Fruit fly (Drosophila melanogaster) whole organism, embryonic: Measurements from ENCODE around the gene ABCB7.

Source experiments
- Atf6 ChIP-seq: fragments of 200-800 bp; sonication (Bioruptor generic); IDR thresholded peaks from 2 replicates; pipeline ENCODE4 v1.3.6; 2022; ENCODE audit warnings: missing biosample characterization, missing genetic modification characterization
- B-H1 ChIP-seq: fragments of 200-800 bp; sonication (Bioruptor generic); IDR thresholded peaks from 3 replicates; pipeline ENCODE4 v1.3.6; 2022; ENCODE audit warnings: missing biosample characterization, missing genetic modification characterization
- B-H2 ChIP-seq: fragments of 200-800 bp; sonication (Bioruptor generic); optimal IDR thresholded peaks from 2 replicates; lab custom pipeline; 2018; ENCODE audit warnings: missing biosample characterization, mild to moderate bottlenecking, missing genetic modification characterization
- BEAF-32 ChIP-seq: fragments of 200-800 bp; sonication (Bioruptor generic); optimal IDR thresholded peaks from 3 replicates; lab custom pipeline; 2017; ENCODE audit warnings: missing biosample characterization, missing genetic modification characterization, mild to moderate bottlenecking, moderate library complexity, missing genetic modification reagents
- Blimp-1 ChIP-seq: fragments of 200-800 bp; sonication (Bioruptor generic); optimal IDR thresholded peaks from 3 replicates; lab custom pipeline; 2018; ENCODE audit warnings: missing biosample characterization, missing genetic modification characterization, mild to moderate bottlenecking, moderate library complexity, missing genetic modification reagents
- CG10267 ChIP-seq: fragments of 200-800 bp; sonication (Bioruptor generic); optimal IDR thresholded peaks from 2 replicates; lab custom pipeline; 2018; ENCODE audit warnings: missing biosample characterization, mild to moderate bottlenecking, missing genetic modification characterization, moderate library complexity
- CG10979 ChIP-seq: fragments of 200-800 bp; sonication (Bioruptor generic); optimal IDR thresholded peaks from 2 replicates; lab custom pipeline; 2018; ENCODE audit warnings: missing biosample characterization, mild to moderate bottlenecking, missing genetic modification characterization, moderate library complexity
- CG11723 ChIP-seq: fragments of 200-800 bp; sonication (Bioruptor generic); optimal IDR thresholded peaks from 2 replicates; lab custom pipeline; 2017; ENCODE audit warnings: missing biosample characterization, mild to moderate bottlenecking, missing genetic modification characterization
- CG12299 ChIP-seq: fragments of 200-800 bp; sonication (Bioruptor generic); optimal IDR thresholded peaks from 2 replicates; lab custom pipeline; 2018; ENCODE audit warnings: missing biosample characterization, mild to moderate bottlenecking, missing genetic modification characterization
- CG12659 ChIP-seq: fragments of 200-800 bp; sonication (Bioruptor generic); optimal IDR thresholded peaks from 3 replicates; lab custom pipeline; 2017; ENCODE audit warnings: mild to moderate bottlenecking, missing biosample characterization, missing genetic modification reagents, missing genetic modification characterization
- CG12744 ChIP-seq: fragments of 200-800 bp; sonication (Bioruptor generic); optimal IDR thresholded peaks from 2 replicates; lab custom pipeline; 2016; ENCODE audit warnings: missing biosample characterization, missing genetic modification characterization
- CG13775 ChIP-seq: fragments of 200-800 bp; sonication (Bioruptor generic); optimal IDR thresholded peaks from 3 replicates; lab custom pipeline; 2017; ENCODE audit warnings: missing biosample characterization, mild to moderate bottlenecking, missing genetic modification characterization
- CG17802 ChIP-seq: fragments of 200-800 bp; sonication (Bioruptor generic); optimal IDR thresholded peaks from 2 replicates; lab custom pipeline; 2018; ENCODE audit warnings: missing biosample characterization, mild to moderate bottlenecking, missing genetic modification characterization, moderate library complexity
- CG18476 ChIP-seq: fragments of 200-800 bp; sonication (Bioruptor generic); optimal IDR thresholded peaks from 2 replicates; lab custom pipeline; 2016; ENCODE audit warnings: missing biosample characterization, mild to moderate bottlenecking, missing genetic modification characterization
- CG18619 ChIP-seq: fragments of 200-800 bp; sonication (Bioruptor generic); optimal IDR thresholded peaks from 3 replicates; lab custom pipeline; 2017; ENCODE audit warnings: missing biosample characterization, mild to moderate bottlenecking, missing genetic modification characterization
- CG2120 ChIP-seq: fragments of 200-800 bp; sonication (Bioruptor generic); optimal IDR thresholded peaks from 3 replicates; lab custom pipeline; 2016; ENCODE audit warnings: missing biosample characterization, missing genetic modification characterization
- CG3065 ChIP-seq: fragments of 200-800 bp; sonication (Bioruptor generic); optimal IDR thresholded peaks from 2 replicates; lab custom pipeline; 2016; ENCODE audit warnings: missing biosample characterization, missing genetic modification characterization
- CG3847 ChIP-seq: fragments of 200-800 bp; sonication (Bioruptor generic); IDR thresholded peaks from 2 replicates; pipeline ENCODE4 v1.3.6; 2022; ENCODE audit warnings: missing biosample characterization, missing genetic modification characterization
- CG6254 ChIP-seq: fragments of 200-800 bp; sonication (Bioruptor generic); optimal IDR thresholded peaks from 3 replicates; lab custom pipeline; 2017; ENCODE audit warnings: mild to moderate bottlenecking, missing biosample characterization, missing genetic modification reagents, missing genetic modification characterization
- CG6272 ChIP-seq: fragments of 200-800 bp; sonication (Bioruptor generic); IDR thresholded peaks from 2 replicates; pipeline ENCODE4 v1.3.6; 2022; ENCODE audit warnings: missing biosample characterization, missing genetic modification characterization
- CG9215 ChIP-seq: fragments of 200-800 bp; sonication (Bioruptor generic); IDR thresholded peaks from 2 replicates; pipeline ENCODE4 v1.3.6; 2022; ENCODE audit warnings: missing biosample characterization, missing genetic modification characterization
- CG9817 ChIP-seq: fragments of 200-800 bp; sonication (Bioruptor generic); optimal IDR thresholded peaks from 2 replicates; lab custom pipeline; 2018; ENCODE audit warnings: missing biosample characterization, mild to moderate bottlenecking, missing genetic modification characterization, moderate library complexity
- Fer1 ChIP-seq: fragments of 200-800 bp; sonication (Bioruptor generic); optimal IDR thresholded peaks from 2 replicates; lab custom pipeline; 2017; ENCODE audit warnings: missing biosample characterization, mild to moderate bottlenecking, missing genetic modification characterization
- Hr51 ChIP-seq, 2 experiments: fragments of 200-800 bp; sonication (Bioruptor generic); optimal IDR thresholded peaks; 2 replicates in 1 of 2; 3 replicates in 1 of 2; lab custom pipeline; 2016 to 2018; ENCODE audit warnings: missing biosample characterization in 2 of 2, missing genetic modification characterization in 2 of 2, mild to moderate bottlenecking in 1 of 2, moderate library complexity in 1 of 2
- Jarid2 ChIP-seq: fragments of 200-800 bp; sonication (Bioruptor generic); optimal IDR thresholded peaks from 3 replicates; lab custom pipeline; 2017; ENCODE audit warnings: mild to moderate bottlenecking, missing biosample characterization, missing genetic modification reagents, missing genetic modification characterization
- MESR4 ChIP-seq: fragments of 200-800 bp; sonication (Bioruptor generic); optimal IDR thresholded peaks from 2 replicates; lab custom pipeline; 2018; ENCODE audit warnings: missing biosample characterization, mild to moderate bottlenecking, missing genetic modification characterization, moderate library complexity
- Nf-YA ChIP-seq: fragments of 200-800 bp; sonication (Bioruptor generic); IDR thresholded peaks from 2 replicates; pipeline ENCODE4 v1.3.6; 2022; ENCODE audit warnings: missing biosample characterization, missing genetic modification characterization
- Nf-YC ChIP-seq: fragments of 200-800 bp; optimal IDR thresholded peaks from 3 replicates; lab custom pipeline; 2019; ENCODE audit warnings: missing biosample characterization, mild to moderate bottlenecking, missing genetic modification characterization, moderate library complexity
- Ptx1 ChIP-seq: fragments of 200-800 bp; sonication (Bioruptor generic); IDR thresholded peaks from 2 replicates; pipeline ENCODE4 v1.3.6; 2022; ENCODE audit warnings: missing biosample characterization, missing genetic modification characterization
- Sox102F ChIP-seq: fragments of 200-800 bp; sonication (Bioruptor generic); optimal IDR thresholded peaks from 2 replicates; lab custom pipeline; 2018; ENCODE audit warnings: missing biosample characterization, mild to moderate bottlenecking, missing genetic modification characterization, moderate library complexity
- Sry-β ChIP-seq: fragments of 200-800 bp; sonication (Bioruptor generic); optimal IDR thresholded peaks from 2 replicates; lab custom pipeline; 2018; ENCODE audit warnings: missing biosample characterization, mild to moderate bottlenecking, missing genetic modification characterization, moderate library complexity
- al ChIP-seq: fragments of 200-800 bp; sonication (Bioruptor generic); IDR thresholded peaks from 2 replicates; pipeline ENCODE4 v1.3.6; 2022; ENCODE audit warnings: missing biosample characterization, missing genetic modification characterization
- cg ChIP-seq: fragments of 200-800 bp; sonication (Bioruptor generic); optimal IDR thresholded peaks from 3 replicates; lab custom pipeline; 2019; ENCODE audit warnings: missing biosample characterization, mild to moderate bottlenecking, missing genetic modification characterization, moderate library complexity
- crol ChIP-seq: fragments of 200-800 bp; sonication (Bioruptor generic); IDR thresholded peaks from 2 replicates; pipeline ENCODE4 v1.3.6; 2022; ENCODE audit warnings: missing biosample characterization, missing genetic modification characterization
- dan ChIP-seq: fragments of 200-800 bp; sonication (Bioruptor generic); IDR thresholded peaks from 2 replicates; pipeline ENCODE4 v1.3.6; 2022; ENCODE audit warnings: missing biosample characterization, missing genetic modification characterization
- ewg ChIP-seq: fragments of 200-800 bp; sonication (Bioruptor generic); optimal IDR thresholded peaks from 3 replicates; lab custom pipeline; 2017; ENCODE audit warnings: mild to moderate bottlenecking, missing biosample characterization, missing genetic modification reagents, missing genetic modification characterization
- eyg ChIP-seq: fragments of 200-800 bp; sonication (Bioruptor generic); optimal IDR thresholded peaks from 3 replicates; lab custom pipeline; 2016; ENCODE audit warnings: missing biosample characterization, missing genetic modification characterization
- fu2 ChIP-seq: fragments of 200-800 bp; sonication (Bioruptor generic); optimal IDR thresholded peaks from 2 replicates; lab custom pipeline; 2016; ENCODE audit warnings: missing biosample characterization, missing genetic modification characterization
- gt ChIP-seq: fragments of 200-800 bp; sonication (Bioruptor generic); IDR thresholded peaks from 2 replicates; pipeline ENCODE4 v1.3.6; 2022; ENCODE audit warnings: missing biosample characterization, missing genetic modification characterization
- lilli ChIP-seq: fragments of 200-800 bp; sonication (Bioruptor generic); optimal IDR thresholded peaks from 3 replicates; lab custom pipeline; 2016; ENCODE audit warnings: missing biosample characterization, missing genetic modification characterization
- lmd ChIP-seq: fragments of 200-800 bp; sonication (Bioruptor generic); IDR thresholded peaks from 2 replicates; pipeline ENCODE4 v1.3.6; 2022; ENCODE audit warnings: missing biosample characterization, missing genetic modification characterization
- luna ChIP-seq: fragments of 200-800 bp; sonication (Bioruptor generic); optimal IDR thresholded peaks from 2 replicates; lab custom pipeline; 2016; ENCODE audit warnings: missing biosample characterization, missing genetic modification characterization
- maf-S ChIP-seq: fragments of 200-800 bp; sonication (Bioruptor generic); optimal IDR thresholded peaks from 2 replicates; lab custom pipeline; 2016; ENCODE audit warnings: missing biosample characterization, missing genetic modification characterization
- nom ChIP-seq: fragments of 200-800 bp; sonication (Bioruptor generic); optimal IDR thresholded peaks from 2 replicates; lab custom pipeline; 2017; ENCODE audit warnings: missing biosample characterization, missing genetic modification characterization, mild to moderate bottlenecking, moderate library complexity, missing genetic modification reagents
- pb ChIP-seq: fragments of 200-800 bp; sonication (Bioruptor generic); optimal IDR thresholded peaks from 3 replicates; lab custom pipeline; 2016; ENCODE audit warnings: missing biosample characterization, missing genetic modification characterization
- peb ChIP-seq: fragments of 200-800 bp; sonication (Bioruptor generic); IDR thresholded peaks from 2 replicates; pipeline ENCODE4 v1.3.6; 2022; ENCODE audit warnings: missing biosample characterization, missing genetic modification characterization
- pita ChIP-seq: fragments of 200-800 bp; sonication (Bioruptor generic); optimal IDR thresholded peaks from 2 replicates; lab custom pipeline; 2017; ENCODE audit warnings: missing biosample characterization, mild to moderate bottlenecking, missing genetic modification characterization
- trh ChIP-seq: fragments of 200-800 bp; sonication (Bioruptor generic); optimal IDR thresholded peaks from 2 replicates; lab custom pipeline; 2016; ENCODE audit warnings: missing biosample characterization, missing genetic modification characterization
- wor ChIP-seq: fragments of 200-800 bp; sonication (Bioruptor generic); IDR thresholded peaks from 2 replicates; pipeline ENCODE4 v1.3.6; 2022; ENCODE audit warnings: missing biosample characterization, missing genetic modification characterization
- yki ChIP-seq: fragments of >200 bp; optimal IDR thresholded peaks from 3 replicates; lab custom pipeline; 2018
- zfh1 ChIP-seq: fragments of 200-800 bp; sonication (Bioruptor generic); IDR thresholded peaks from 3 replicates; pipeline ENCODE4 v1.3.6; 2022; ENCODE audit warnings: missing biosample characterization, missing genetic modification characterization

ABCB7 gene

dm6 chr3L:1618116-1618727 is at the start of gene ABCB7, which contains the start of the genes CG13926 and CG33230 (continued):
- TF ChIP-seq fu2 (peak; percentile 6), CG10979 (tag; lab: Kevin White, UChicago) (peak; percentile 11), luna (no peak), BEAF-32 (peak; percentile 64), zfh1 (GFP tag; lab: Robert Waterston, UW) (no peak), lmd (no peak), B-H1 (GFP tag; lab: Robert Waterston, UW) (no peak), nom (GFP tag; lab: Kevin White, UChicago) (no peak), CG18476 (GFP tag; lab: Kevin White, UChicago) (peak; percentile 20), Atf6 (GFP tag; lab: Robert Waterston, UW) (no peak), Fer1 (GFP tag; lab: Kevin White, UChicago) (peak; percentile 27), maf-S (GFP tag; lab: Kevin White, UChicago) (peak; percentile 29), CG13775 (GFP tag; lab: Kevin White, UChicago) (peak; percentile 35), CG12299 (tag; lab: Kevin White, UChicago) (no peak), Ptx1 (no peak; the same call in 1 of the 2 replicates), CG11723 (GFP tag; lab: Kevin White, UChicago) (no peak), trh (GFP tag; lab: Kevin White, UChicago) (no peak), yki (lab: Kevin White, UChicago) (no peak), pb (GFP tag; lab: Kevin White, UChicago) (no peak), Nf-YA (GFP tag; lab: Robert Waterston, UW) (no peak), eyg (GFP tag; lab: Kevin White, UChicago) (no peak), ewg (GFP tag; lab: Kevin White, UChicago) (no peak), CG12744 (no peak), CG3065 (GFP tag; lab: Kevin White, UChicago) (no peak), lilli (GFP tag; lab: Kevin White, UChicago) (peak; percentile 64), dan (no peak), CG12659 (GFP tag; lab: Kevin White, UChicago) (peak; percentile 63), gt (no peak), CG18619 (GFP tag; lab: Kevin White, UChicago) (peak; percentile 14), CG10267 (tag; lab: Kevin White, UChicago) (peak; percentile 39), Hr51 (GFP tag; optimal IDR thresholded peaks at IDR 0.05; lab: Kevin White, UChicago) (no peak), CG3847 (GFP tag; lab: Robert Waterston, UW) (peak; percentile 38; the same call in 1 of the 2 replicates), peb (GFP tag; lab: Robert Waterston, UW) (no peak), CG2120 (peak; percentile 71), CG6254 (no peak), B-H2 (GFP tag; lab: Kevin White, UChicago) (peak; percentile 59), al (GFP tag; lab: Robert Waterston, UW) (no peak), CG6272 (no peak), Sox102F (GFP tag; lab: Kevin White, UChicago) (no peak), Jarid2 (GFP tag; lab: Kevin White, UChicago) (no peak), CG17802 (tag; lab: Kevin White, UChicago) (no peak), CG9817 (tag; lab: Kevin White, UChicago) (peak; percentile 6), MESR4 (GFP tag; lab: Kevin White, UChicago) (peak; percentile 54), CG9215 (GFP tag; lab: Robert Waterston, UW) (no peak), Sry-β (GFP tag; lab: Kevin White, UChicago) (peak; percentile 93), cg (GFP tag; lab: Kevin White, UChicago) (no peak), pita (GFP tag; lab: Kevin White, UChicago) (no peak), crol (GFP tag; lab: Robert Waterston, UW) (no peak), Nf-YC (tag; lab: Kevin White, UChicago) (peak; percentile 46), wor (GFP tag; lab: Robert Waterston, UW) (no peak), Blimp-1 (GFP tag; lab: Kevin White, UChicago) (no peak)
